Fruit fly (Drosophila melanogaster) whole organism, larva: ENCODE measurements around the gene CG31816.

Source experiments
- noc ChIP-seq: fragments of 200-800 bp; sonication (Bioruptor generic); optimal IDR thresholded peaks from 3 replicates; lab custom pipeline; 2019; ENCODE audit warnings: missing biosample characterization, mild to moderate bottlenecking, missing genetic modification characterization, moderate library complexity

CG31816 gene

dm6 chr2L:16534174-16534835, 8.0 kb upstream of the CG31816 start:
- peak; percentile 41 for TF ChIP-seq noc

dm6 chr2L:16535071-16535581, 7.2 kb upstream of the CG31816 start:
- peak; percentile 88 for TF ChIP-seq noc

- peak; percentile 66 for TF ChIP-seq noc
Measured at dm6 chr2L:16535673-16536144, 6.6 kb upstream of the CG31816 start.

- no peak for TF ChIP-seq noc
Measured at dm6 chr2L:16536501-16536900, 5.8 kb upstream of the CG31816 start.

- TF ChIP-seq noc: no peak
Measured at dm6 chr2L:16537049-16537459, 5.3 kb upstream of the CG31816 start.

dm6 chr2L:16538134-16538533, 4.2 kb upstream of the CG31816 start:
- no peak for TF ChIP-seq noc

- TF ChIP-seq noc: no peak
Measured at dm6 chr2L:16538931-16539330, 3.4 kb upstream of the CG31816 start.

- no peak for TF ChIP-seq noc
Measured at dm6 chr2L:16540773-16541172, 1.6 kb upstream of the CG31816 start.

- no peak for TF ChIP-seq noc
Measured at dm6 chr2L:16541318-16541717, 1.0 kb upstream of the CG31816 start.

- no peak for TF ChIP-seq noc
Measured at dm6 chr2L:16541733-16542132, 613 bp upstream of the CG31816 start.

- no peak for TF ChIP-seq noc
Measured at dm6 chr2L:16542997-16543593, 749 bp downstream of the CG31816 start.

dm6 chr2L:16543894-16544293, 1.5 kb downstream of the CG31816 start:
- no peak for TF ChIP-seq noc

- TF ChIP-seq noc: no peak
Measured at dm6 chr2L:16544563-16545066, 2.3 kb downstream of the CG31816 start, which contains the start of gene mtgo. mtgo (plus strand) TSS chr2L:16545016.

dm6 chr2L:16545772-16546171, 3.4 kb downstream of the CG31816 start:
- TF ChIP-seq noc: peak; percentile 30

dm6 chr2L:16547652-16548417, 5.5 kb downstream of the CG31816 start:
- peak; percentile 53 for TF ChIP-seq noc

- no peak for TF ChIP-seq noc
Measured at dm6 chr2L:16548418-16549108, 6.2 kb downstream of the CG31816 start.

dm6 chr2L:16549859-16550258, 7.5 kb downstream of the CG31816 start, which contains the start of gene CG5968:
CG5968 (minus strand) TSS chr2L:16549959.
- TF ChIP-seq noc: no peak
